Worm (Caenorhabditis elegans): ENCODE measurements around the gene dgn-2.

The dgn-2 gene

DNA sequence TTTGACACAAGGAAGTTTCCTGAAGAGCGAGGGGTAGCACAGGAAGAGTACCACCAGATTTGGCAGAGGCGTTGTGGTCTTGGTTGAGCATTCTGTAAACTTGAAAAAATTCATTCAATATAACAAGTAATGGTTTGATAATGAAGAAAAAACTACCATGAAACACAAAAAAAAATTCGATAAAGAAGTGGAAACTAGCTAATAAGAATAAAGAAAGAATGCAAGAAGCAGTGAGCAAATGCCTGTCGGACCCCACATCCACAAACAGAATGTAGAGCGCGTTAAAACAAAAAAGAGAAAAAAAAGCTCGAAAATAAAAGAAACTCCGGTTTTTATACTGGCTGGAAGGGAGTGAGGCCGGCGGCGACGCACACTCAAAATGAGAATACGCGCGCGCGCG lies 30.2 kb upstream of the dgn-2 start, which contains the start of gene H39E20.1:
TSS of gene H39E20.1 (minus strand) at position 101 of the 400 bp plus-strand sequence.
- TF ChIP-seq T26A5.8 (tag; optimal IDR thresholded peaks at IDR 0.05) (no peak), madf-8 (GFP tag; conservative IDR thresholded peaks at IDR 0.05) (0 out of 2 replicates have a peak, but pooled peaks have one; percentile 32), snpc-1.3 (tag; optimal IDR thresholded peaks at IDR 0.05; ENCODE audit: insufficient read depth) (no peak), let-607 (tag; optimal IDR thresholded peaks at IDR 0.05) (no peak), atf-7 (tag; optimal IDR thresholded peaks at IDR 0.05) (no peak), efl-1 (GFP tag; optimal IDR thresholded peaks at IDR 0.05) (peak; percentile 51), xnd-1 (tag; optimal IDR thresholded peaks at IDR 0.05) (peak; percentile 30)

DNA sequence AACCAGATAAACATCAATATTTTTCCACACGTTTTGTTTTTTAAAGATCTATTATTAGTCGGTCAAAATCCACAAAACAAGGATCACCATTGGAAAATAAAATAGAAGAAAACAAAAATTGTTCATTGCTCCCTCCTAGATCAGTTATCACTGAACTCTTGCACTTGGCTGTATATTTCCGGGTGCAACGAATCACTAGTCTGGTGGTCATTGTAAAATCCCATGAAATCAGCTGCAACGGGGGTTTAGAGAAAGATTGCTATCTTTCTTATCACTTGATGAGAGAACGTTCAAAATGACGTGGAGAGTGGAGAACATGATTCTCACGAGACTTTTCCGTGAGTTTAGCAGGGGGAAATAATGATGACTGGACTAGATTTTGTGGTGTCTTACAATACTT lies 28.5 kb upstream of the dgn-2 start:
- TF ChIP-seq somi-1 (GFP tag; optimal IDR thresholded peaks at IDR 0.05) = peak; percentile 38
- TF ChIP-seq lir-1 (GFP tag; conservative IDR thresholded peaks at IDR 0.05) = 0 out of 2 replicates have a peak, but pooled peaks have one; percentile 8
- no peak for TF ChIP-seq cebp-1 (GFP tag; IDR thresholded peaks at IDR 0.05)
- peak; percentile 32 for TF ChIP-seq cebp-1 (tag; optimal IDR thresholded peaks at IDR 0.05)
- TF ChIP-seq K12H6.12 (tag; optimal IDR thresholded peaks at IDR 0.05) = peak; percentile 30
- TF ChIP-seq D2030.7 (GFP tag; IDR thresholded peaks at IDR 0.05) = no peak
- no peak for TF ChIP-seq ceh-40 (GFP tag; IDR thresholded peaks at IDR 0.05)
- no peak for TF ChIP-seq F39B2.1 (GFP tag; IDR thresholded peaks at IDR 0.05)
- no peak for TF ChIP-seq Y53G8AR.9 (GFP tag; conservative IDR thresholded peaks at IDR 0.05)
- TF ChIP-seq atf-7 (tag; optimal IDR thresholded peaks at IDR 0.05) = peak; percentile 51
- TF ChIP-seq lsy-27 (tag; optimal IDR thresholded peaks at IDR 0.05; ENCODE audit: borderline replicate concordance, insufficient read depth) = no peak
- peak; percentile 27 for TF ChIP-seq lin-40 (tag; optimal IDR thresholded peaks at IDR 0.05)
- 0 out of 2 replicates have a peak, but pooled peaks have one; percentile 32 for TF ChIP-seq K11D2.4 (GFP tag; IDR thresholded peaks at IDR 0.05)

DNA sequence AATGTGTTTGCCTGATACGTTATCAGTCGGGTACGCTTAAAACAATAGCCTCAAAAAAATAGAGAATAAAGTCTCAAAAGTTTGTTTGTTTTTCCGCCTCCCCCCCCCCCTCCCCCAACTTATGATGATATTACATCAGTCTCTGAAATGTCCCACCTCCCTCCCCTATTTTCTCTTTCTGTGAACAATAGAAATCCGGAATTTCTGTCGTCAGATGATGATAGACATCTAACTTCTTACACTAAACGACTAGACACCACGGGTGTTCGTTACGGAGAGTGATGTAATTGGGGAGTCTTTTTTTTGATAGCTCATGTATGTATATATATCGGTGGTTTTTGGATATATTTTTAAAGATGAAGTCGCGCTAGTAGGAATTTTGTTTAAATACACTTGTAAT lies 27.1 kb upstream of the dgn-2 start:
- TF ChIP-seq madf-6 (GFP tag; IDR thresholded peaks at IDR 0.05) = no peak
- no peak for TF ChIP-seq ztf-26 (tag; optimal IDR thresholded peaks at IDR 0.05)
- TF ChIP-seq pbrm-1 (GFP tag; IDR thresholded peaks at IDR 0.05) = no peak
- TF ChIP-seq mel-28 (tag; optimal IDR thresholded peaks at IDR 0.05; ENCODE audit: borderline replicate concordance) = no peak
- no peak for TF ChIP-seq xnd-1 (tag; optimal IDR thresholded peaks at IDR 0.05)
- TF ChIP-seq repo-1 (tag; optimal IDR thresholded peaks at IDR 0.05) = no peak
- TF ChIP-seq nhr-80 (tag; optimal IDR thresholded peaks at IDR 0.05) = no peak
- no peak for TF ChIP-seq madf-3 (GFP tag; IDR thresholded peaks at IDR 0.05)
- TF ChIP-seq lin-26 (GFP tag; IDR thresholded peaks at IDR 0.05) = no peak
- TF ChIP-seq D2030.7 (GFP tag; IDR thresholded peaks at IDR 0.05) = no peak
- TF ChIP-seq sptf-2 (GFP tag; optimal IDR thresholded peaks at IDR 0.05) = no peak
- no peak for TF ChIP-seq F33H1.4 (GFP tag; IDR thresholded peaks at IDR 0.05)

DNA sequence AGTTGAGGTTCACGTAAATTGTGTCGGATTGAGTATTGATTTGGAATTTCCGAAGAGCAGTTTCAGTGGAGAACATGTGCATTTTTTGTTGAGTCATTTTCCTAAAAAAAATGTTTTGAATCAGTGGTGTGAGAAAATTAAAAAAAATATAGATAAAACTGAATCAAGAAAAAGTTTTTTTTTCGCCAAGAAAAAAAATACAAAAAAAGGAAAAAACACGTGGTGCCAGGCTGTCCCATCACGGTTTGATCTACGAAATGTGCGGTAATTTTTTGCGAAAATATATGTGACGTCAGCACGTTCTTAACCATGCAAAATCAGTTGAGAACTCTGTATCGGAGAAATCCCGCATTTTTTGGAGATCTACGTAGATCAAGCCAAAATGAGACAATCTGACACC lies 26.6 kb upstream of the dgn-2 start, which contains the start of gene F56C3.9:
TSS of gene F56C3.9 (minus strand) at position 101 of the 400 bp plus-strand sequence.
- TF ChIP-seq rcor-1 (GFP tag; IDR thresholded peaks at IDR 0.05) = no peak

DNA sequence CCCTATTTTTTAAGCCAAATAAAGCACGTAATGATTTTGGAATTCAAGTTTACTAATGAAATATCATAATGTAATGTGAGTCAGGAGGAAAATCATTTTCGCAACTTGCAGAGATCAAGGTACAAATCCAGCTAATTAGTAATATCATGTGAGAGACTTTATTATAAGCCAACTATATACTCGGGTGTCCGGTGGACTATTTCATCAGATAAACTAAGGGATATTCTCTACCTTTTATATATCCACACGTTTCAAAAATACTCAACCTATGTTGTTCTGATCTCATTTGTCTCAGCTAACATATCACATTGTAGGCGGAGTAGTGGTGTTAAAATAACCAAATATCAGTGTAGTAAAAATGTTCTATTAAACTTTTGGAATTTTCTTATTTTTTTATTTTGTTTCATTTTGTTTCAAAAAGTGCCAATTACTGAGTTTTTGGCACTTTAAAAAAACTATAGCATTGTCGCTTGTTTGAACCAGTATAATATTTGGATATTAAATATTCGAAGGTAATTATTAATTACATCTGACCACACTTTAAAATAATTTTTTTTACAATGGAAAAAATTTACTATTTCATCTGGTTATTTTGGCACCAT lies 22.2 kb upstream of the dgn-2 start:
- no peak for TF ChIP-seq tbx-9 (tag; optimal IDR thresholded peaks at IDR 0.05; ENCODE audit: borderline replicate concordance)
- TF ChIP-seq snpc-1.3 (tag; optimal IDR thresholded peaks at IDR 0.05; ENCODE audit: insufficient read depth) = no peak
- TF ChIP-seq ztf-22 (GFP tag; optimal IDR thresholded peaks at IDR 0.05) = no peak
- TF ChIP-seq Y53F4B.3 (GFP tag; IDR thresholded peaks at IDR 0.05) = no peak
- TF ChIP-seq him-1 (tag; optimal IDR thresholded peaks at IDR 0.05) = no peak
- TF ChIP-seq bed-1 (GFP tag; IDR thresholded peaks at IDR 0.05) = no peak
- TF ChIP-seq F22D6.2 (tag; optimal IDR thresholded peaks at IDR 0.05) = peak; percentile 92
- 0 out of 2 replicates have a peak, but pooled peaks have one; percentile 51 for TF ChIP-seq egl-44 (GFP tag; IDR thresholded peaks at IDR 0.05)
- TF ChIP-seq repo-1 (tag; optimal IDR thresholded peaks at IDR 0.05) = peak; percentile 94
- peak; percentile 90 for TF ChIP-seq rcor-1 (GFP tag; IDR thresholded peaks at IDR 0.05)
- no peak for TF ChIP-seq B0019.2 (GFP tag; conservative IDR thresholded peaks at IDR 0.05)
- TF ChIP-seq efl-1 (GFP tag; optimal IDR thresholded peaks at IDR 0.05) = no peak
- peak; percentile 74 for TF ChIP-seq lin-54 (GFP tag; optimal IDR thresholded peaks at IDR 0.05)
- peak; percentile 93 for TF ChIP-seq nfyb-1 (GFP tag; IDR thresholded peaks at IDR 0.05)
- TF ChIP-seq athp-1 (tag; optimal IDR thresholded peaks at IDR 0.05) = no peak
